Fruit fly (Drosophila melanogaster): Measurements from ENCODE around the gene tll.

Gene tll

dm6 chr3R:30808346-30809286 is 43.5 kb upstream of the tll start, which contains the start of gene cindr (continued):
- TF ChIP-seq CG12155 (GFP tag; optimal IDR thresholded peaks at IDR 0.05) (peak; percentile 77), Sox102F (GFP tag; optimal IDR thresholded peaks at IDR 0.05) (peak; percentile 13), Meics (GFP tag; optimal IDR thresholded peaks at IDR 0.05) (peak; percentile 40), CG2116 (GFP tag; optimal IDR thresholded peaks at IDR 0.05) (peak; percentile 67), sd (tag; optimal IDR thresholded peaks at IDR 0.05) (peak; percentile 32), pan (optimal IDR thresholded peaks at IDR 0.05) (no peak), pan (GFP tag; optimal IDR thresholded peaks at IDR 0.05 in 1 of 2, IDR thresholded peaks at IDR 0.05 in 1 of 2) (peak in 1 of 2 experiments; percentile 39), Sin3A (optimal IDR thresholded peaks at IDR 0.05) (peak; percentile 30), CG8924 (tag; optimal IDR thresholded peaks at IDR 0.05) (peak; percentile 69), CG7963 (GFP tag; IDR thresholded peaks at IDR 0.05; ENCODE audit: partially characterized antibody) (no peak), CG1602 (GFP tag; optimal IDR thresholded peaks at IDR 0.05) (no peak), CG16815 (GFP tag; optimal IDR thresholded peaks at IDR 0.05) (peak; percentile 30), CG14050 (GFP tag; IDR thresholded peaks at IDR 0.05) (no peak), fd96Cb (tag; optimal IDR thresholded peaks at IDR 0.05) (peak; percentile 17), CG10979 (tag; optimal IDR thresholded peaks at IDR 0.05) (peak; percentile 14), CG13287 (GFP tag; IDR thresholded peaks at IDR 0.05; ENCODE audit: partially characterized antibody) (peak; percentile 54; the same call in 1 of the 2 replicates), pros (GFP tag; optimal IDR thresholded peaks at IDR 0.05) (peak; percentile 26), CG10565 (GFP tag; optimal IDR thresholded peaks at IDR 0.05) (no peak), jigr1 (GFP tag; IDR thresholded peaks at IDR 0.05) (no peak), tll (GFP tag; optimal IDR thresholded peaks at IDR 0.05) (no peak), Atf3 (GFP tag; optimal IDR thresholded peaks at IDR 0.05) (no peak), gcm2 (GFP tag; optimal IDR thresholded peaks at IDR 0.05) (no peak), CG16813 (GFP tag; IDR thresholded peaks at IDR 0.05; ENCODE audit: partially characterized antibody) (peak; percentile 32; the same call in 1 of the 3 replicates), sc (optimal IDR thresholded peaks at IDR 0.05) (no peak), sc (GFP tag; optimal IDR thresholded peaks at IDR 0.05) (no peak), br (optimal IDR thresholded peaks at IDR 0.05) (no peak), Mes4 (GFP tag; optimal IDR thresholded peaks at IDR 0.05) (no peak), D (optimal IDR thresholded peaks at IDR 0.05) (no peak), D (GFP tag; optimal IDR thresholded peaks at IDR 0.05) (no peak), odd (GFP tag; optimal IDR thresholded peaks at IDR 0.05) (no peak), tgo (GFP tag; IDR thresholded peaks at IDR 0.05) (0 out of 3 replicates have a peak, but pooled peaks have one; percentile 15), CG17802 (tag; optimal IDR thresholded peaks at IDR 0.05) (no peak), Chrac-16 (GFP tag; optimal IDR thresholded peaks at IDR 0.05) (peak; percentile 37), grn (GFP tag; optimal IDR thresholded peaks at IDR 0.05) (no peak), zf30C (GFP tag; optimal IDR thresholded peaks at IDR 0.05) (peak; percentile 29), Six4 (GFP tag; optimal IDR thresholded peaks at IDR 0.05) (no peak), ham (GFP tag; IDR thresholded peaks at IDR 0.05) (no peak), z (GFP tag; IDR thresholded peaks at IDR 0.05) (no peak; the same call in 2 of the 3 replicates), Bgb (GFP tag; IDR thresholded peaks at IDR 0.05; ENCODE audit: partially characterized antibody) (peak; percentile 64), disco-r (GFP tag; optimal IDR thresholded peaks at IDR 0.05) (no peak), CG11093 (GFP tag; IDR thresholded peaks at IDR 0.05) (no peak), tna (GFP tag; IDR thresholded peaks at IDR 0.05; ENCODE audit: partially characterized antibody) (peak; percentile 63), CG4820 (GFP tag; optimal IDR thresholded peaks at IDR 0.05) (no peak), eve (GFP tag; optimal IDR thresholded peaks at IDR 0.05) (no peak), Eip74EF (GFP tag; optimal IDR thresholded peaks at IDR 0.05) (no peak), Sry-δ (GFP tag; optimal IDR thresholded peaks at IDR 0.05) (peak; percentile 60), Spps (tag; optimal IDR thresholded peaks at IDR 0.05) (no peak), CG10274 (GFP tag; optimal IDR thresholded peaks at IDR 0.05) (no peak), Doc2 (GFP tag; IDR thresholded peaks at IDR 0.05) (no peak)
